Worm (Caenorhabditis elegans) whole organism, late embryonic: Measurements from ENCODE around the gene snt-1.

ENCODE experiments used
- ama-1 ChIP-seq: fragments of 150-350 bp; optimal IDR thresholded peaks from 2 replicates; lab custom pipeline; 2014
- ceh-18 ChIP-seq: sonication (generic microtip); optimal IDR thresholded peaks from 2 replicates; lab custom pipeline; 2016; ENCODE audit warnings: missing genetic modification characterization, missing compliant biosample characterization
- elt-2 ChIP-seq: sonication (generic microtip); optimal IDR thresholded peaks from 2 replicates; lab custom pipeline; 2016; ENCODE audit warnings: missing genetic modification reagents, missing genetic modification characterization, missing compliant biosample characterization
- fkh-10 ChIP-seq: fragments of 150-350 bp; optimal IDR thresholded peaks from 2 replicates; lab custom pipeline; 2014; ENCODE audit warnings: missing biosample characterization, missing genetic modification reagents, missing genetic modification characterization
- tbx-7 ChIP-seq: sonication (generic microtip); optimal IDR thresholded peaks from 2 replicates; lab custom pipeline; 2016; ENCODE audit warnings: missing genotype, missing genetic modification characterization, missing compliant biosample characterization
- zip-5 ChIP-seq: sonication (generic microtip); optimal IDR thresholded peaks from 2 replicates; lab custom pipeline; 2016; ENCODE audit warnings: missing genetic modification characterization, missing compliant biosample characterization

- no peak for TF ChIP-seq ceh-18
- TF ChIP-seq zip-5 (tag; lab: Kevin White, UChicago) = peak; percentile 59
- TF ChIP-seq tbx-7 = peak; percentile 82
- no peak for TF ChIP-seq fkh-10
- TF ChIP-seq ama-1 (lab: Kevin White, UChicago) = no peak
- peak; percentile 39 for TF ChIP-seq elt-2 (tag; lab: Kevin White, UChicago)
Observed at ce11 chrII:6776418-6777034, 34.2 kb upstream of the snt-1 start, which contains the start of gene ssup-72.
